Worm (Caenorhabditis elegans): Measurements from ENCODE around the gene ZK418.5.

DNA sequence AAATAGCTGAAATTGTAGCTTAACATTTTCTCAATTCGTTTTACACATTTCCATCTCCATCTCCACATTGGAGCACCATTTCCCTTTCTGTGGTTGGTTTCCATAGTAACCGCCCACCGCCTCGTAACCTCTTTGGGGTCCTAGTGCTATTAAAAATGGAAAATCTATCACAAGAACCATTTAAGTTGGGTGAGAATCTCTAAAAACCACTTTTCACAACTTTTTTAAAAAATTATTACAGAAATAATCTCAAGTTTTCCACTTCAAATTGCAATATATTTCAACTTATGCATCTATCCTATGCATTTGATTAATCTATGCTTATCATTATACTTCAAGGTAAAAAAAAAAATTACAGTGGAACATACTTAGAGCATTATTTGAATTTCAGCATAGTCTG lies 3.7 kb downstream of the ZK418.5 start, which contains the start of gene tmem-17:
- no peak for TF ChIP-seq med-1 (GFP tag; optimal IDR thresholded peaks at IDR 0.05; ENCODE audit: insufficient read depth)
- no peak for TF ChIP-seq cog-1 (tag; optimal IDR thresholded peaks at IDR 0.05)
- TF ChIP-seq flt-1 (GFP tag; IDR thresholded peaks at IDR 0.05) = no peak
